Fruit fly (Drosophila melanogaster): Measurements from ENCODE around the gene Zir.

DNA sequence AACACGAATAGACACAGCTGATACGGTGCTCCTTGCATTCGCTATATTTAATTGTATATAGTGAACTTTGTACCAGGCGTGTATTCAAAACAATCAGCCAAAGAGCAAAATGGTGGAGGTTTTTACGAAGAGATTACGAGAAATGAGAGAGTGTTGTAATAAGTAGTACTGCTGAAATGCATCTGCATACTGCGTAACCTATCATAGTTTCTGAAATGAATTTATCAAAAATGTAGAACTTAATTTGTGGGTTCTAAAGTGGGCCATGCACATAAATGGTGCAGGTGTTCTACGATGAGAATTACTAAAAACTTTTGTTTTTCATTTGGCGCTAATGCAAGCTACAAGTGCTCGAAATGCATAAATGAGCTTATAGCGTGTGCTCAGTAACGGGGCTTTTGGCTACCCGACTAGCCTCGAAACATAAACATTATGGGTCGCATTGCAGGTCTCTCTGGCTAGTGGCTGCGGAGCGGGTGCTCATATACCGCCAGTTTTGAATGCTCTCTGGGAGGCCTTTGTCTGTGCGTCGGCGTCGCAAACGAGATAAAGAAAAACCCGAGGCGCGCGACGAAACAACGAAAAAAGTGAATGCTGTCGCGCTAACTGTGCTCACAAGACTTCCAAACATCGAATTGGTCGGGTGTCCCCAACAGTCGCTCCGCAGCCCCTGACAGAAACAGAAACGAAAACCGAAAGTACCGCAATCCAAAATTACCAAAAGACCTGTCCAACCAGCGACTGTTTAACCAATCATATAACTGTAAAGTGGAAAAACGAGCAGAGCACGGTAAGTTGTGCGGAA lies 37.1 kb downstream of the Zir start, which contains the start of gene Gs1:
- no peak for TF ChIP-seq CG8478 (optimal IDR thresholded peaks at IDR 0.05)
- TF ChIP-seq CTCF (optimal IDR thresholded peaks at IDR 0.05) = no peak
